Fruit fly (Drosophila melanogaster): ENCODE results near the gene Ir68a.

dm6 chr3L:11236118-11236517, at the start of gene Ir68a:
- TF ChIP-seq YL-1 (GFP tag; optimal IDR thresholded peaks at IDR 0.05): no peak
- TF ChIP-seq CG2199 (GFP tag; IDR thresholded peaks at IDR 0.05): no peak

Data from whole organism, embryonic.